Worm (Caenorhabditis elegans): ENCODE data around the gene grl-10.

ce11 chrV:7759270-7759669 is 15.1 kb upstream of the grl-10 start:
- no peak for TF ChIP-seq F49E8.2 (tag; optimal IDR thresholded peaks at IDR 0.05; ENCODE audit: insufficient read depth)
- no peak for TF ChIP-seq nhr-90 (tag; optimal IDR thresholded peaks at IDR 0.05)
- TF ChIP-seq rcor-1 (GFP tag; IDR thresholded peaks at IDR 0.05), result no peak
- no peak for TF ChIP-seq atf-7 (tag; optimal IDR thresholded peaks at IDR 0.05)
- TF ChIP-seq F22D6.2 (tag; optimal IDR thresholded peaks at IDR 0.05), result no peak
- TF ChIP-seq madf-10 (tag; optimal IDR thresholded peaks at IDR 0.05), result no peak
- TF ChIP-seq ztf-6 (GFP tag; IDR thresholded peaks at IDR 0.05), result no peak
- TF ChIP-seq F39B2.1 (GFP tag; IDR thresholded peaks at IDR 0.05), result no peak
- no peak for TF ChIP-seq ama-1 (optimal IDR thresholded peaks at IDR 0.05)
- no peak for TF ChIP-seq ama-1 (GFP tag; optimal IDR thresholded peaks at IDR 0.05)
- TF ChIP-seq T26A5.8 (tag; optimal IDR thresholded peaks at IDR 0.05), result no peak
- TF ChIP-seq lsl-1 (GFP tag; optimal IDR thresholded peaks at IDR 0.05), result no peak
- no peak for TF ChIP-seq snpc-4 (GFP tag; optimal IDR thresholded peaks at IDR 0.05)
- TF ChIP-seq snpc-4 (tag; optimal IDR thresholded peaks at IDR 0.05), result no peak
